Worm (Caenorhabditis elegans): Measurements from ENCODE around the gene F45E1.4.

The F45E1.4 gene

DNA sequence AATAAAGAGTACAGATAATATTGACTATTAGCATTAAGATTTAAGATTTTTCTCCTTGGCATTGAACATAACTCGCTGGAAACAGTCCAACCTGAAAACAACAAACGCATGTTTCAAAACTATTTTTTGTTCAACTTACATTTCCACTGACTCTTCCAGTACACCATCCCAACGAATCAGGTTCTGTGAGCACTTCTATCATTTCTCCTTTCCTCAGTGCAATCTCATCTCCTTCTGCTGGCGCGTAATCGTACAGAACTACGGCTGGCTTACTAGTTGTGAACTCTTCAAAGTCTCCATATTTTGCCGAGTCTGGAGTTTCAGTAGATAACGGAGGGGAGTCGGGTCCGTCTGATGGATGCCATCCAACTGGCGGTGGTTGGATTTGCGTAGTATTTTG, 3.4 kb downstream of the F45E1.4 start:
- TF ChIP-seq nhr-25 (tag; optimal IDR thresholded peaks at IDR 0.05; ENCODE audit: borderline replicate concordance, insufficient read depth) (peak; percentile 60), mep-1 (tag; optimal IDR thresholded peaks at IDR 0.05) (no peak), aha-1 (tag) (peak; percentile 52), T26A8.4 (GFP tag; IDR thresholded peaks at IDR 0.05) (peak; percentile 73), madf-5 (GFP tag; IDR thresholded peaks at IDR 0.05) (no peak), nhr-42 (GFP tag; IDR thresholded peaks at IDR 0.05) (no peak), lim-7 (GFP tag; IDR thresholded peaks at IDR 0.05) (0 out of 2 replicates have a peak, but pooled peaks have one; percentile 46), dmd-6 (GFP tag; IDR thresholded peaks at IDR 0.05) (0 out of 2 replicates have a peak, but pooled peaks have one; percentile 10), ctbp-1 (GFP tag; IDR thresholded peaks at IDR 0.05) (0 out of 2 replicates have a peak, but pooled peaks have one; percentile 13), mdl-1 (tag; optimal IDR thresholded peaks at IDR 0.05) (no peak)

DNA sequence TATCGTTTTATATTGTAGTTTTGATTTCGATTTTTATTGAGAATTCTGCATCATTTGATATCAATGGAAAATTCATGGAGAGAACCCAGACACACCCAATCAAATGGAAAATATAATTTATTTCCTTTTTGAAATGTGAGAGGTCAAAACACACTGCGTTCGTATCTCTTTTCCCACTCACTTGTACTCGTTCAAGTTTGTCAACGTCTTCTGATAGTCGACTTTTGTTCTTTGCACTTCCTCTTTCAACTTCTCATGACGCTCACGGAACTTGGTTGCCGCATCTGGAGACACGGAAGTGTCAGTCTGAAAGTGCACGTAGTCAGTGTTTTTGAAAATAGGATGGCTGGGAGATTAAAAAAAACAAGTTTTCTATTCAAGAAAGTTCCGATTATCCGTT, 4.5 kb downstream of the F45E1.4 start:
- TF ChIP-seq hlh-30 (tag; optimal IDR thresholded peaks at IDR 0.05; ENCODE audit: insufficient read depth) (peak; percentile 20), ceh-32 (tag; optimal IDR thresholded peaks at IDR 0.05; ENCODE audit: poor library complexity) (no peak), mxl-2 (GFP tag; conservative IDR thresholded peaks at IDR 0.05) (no peak), ceh-28 (tag; optimal IDR thresholded peaks at IDR 0.05) (no peak), mxl-3 (GFP tag; optimal IDR thresholded peaks at IDR 0.05) (no peak), dve-1 (tag; optimal IDR thresholded peaks at IDR 0.05; ENCODE audit: insufficient read depth) (no peak), rbr-2 (tag; optimal IDR thresholded peaks at IDR 0.05) (no peak), ceh-20 (GFP tag; IDR thresholded peaks at IDR 0.05) (no peak), lin-29 (GFP tag; IDR thresholded peaks at IDR 0.05) (no peak), ceh-44 (GFP tag; IDR thresholded peaks at IDR 0.05) (no peak), lin-15B (tag; optimal IDR thresholded peaks at IDR 0.05) (no peak), lin-38 (GFP tag; IDR thresholded peaks at IDR 0.05) (no peak), dmd-6 (GFP tag; IDR thresholded peaks at IDR 0.05) (peak; percentile 54; the same call in 1 of the 2 replicates), dmd-9 (GFP tag; IDR thresholded peaks at IDR 0.05) (no peak), Y75B8A.6 (GFP tag; IDR thresholded peaks at IDR 0.05) (no peak), zip-2 (tag; optimal IDR thresholded peaks at IDR 0.05) (no peak), arid-1 (GFP tag; conservative IDR thresholded peaks at IDR 0.05) (no peak), D1046.2 (GFP tag; IDR thresholded peaks at IDR 0.05) (no peak), F10B5.3 (tag; optimal IDR thresholded peaks at IDR 0.05) (no peak), hlh-11 (tag; optimal IDR thresholded peaks at IDR 0.05) (peak; percentile 36), unc-130 (GFP tag; optimal IDR thresholded peaks at IDR 0.05) (no peak), nhr-77 (tag; optimal IDR thresholded peaks at IDR 0.05) (no peak), zfp-3 (GFP tag; conservative IDR thresholded peaks at IDR 0.05) (no peak), F37D6.2 (tag; optimal IDR thresholded peaks at IDR 0.05) (no peak), nhr-111 (GFP tag; optimal IDR thresholded peaks at IDR 0.05) (no peak), daf-12 (tag; optimal IDR thresholded peaks at IDR 0.05) (no peak), unc-62 (GFP tag; optimal IDR thresholded peaks at IDR 0.05 in 1 of 2) (no peak), unc-62 (tag; optimal IDR thresholded peaks at IDR 0.05) (no peak), attf-4 (tag; optimal IDR thresholded peaks at IDR 0.05) (no peak), T20F7.1 (GFP tag; optimal IDR thresholded peaks at IDR 0.05) (no peak), tag-97 (GFP tag; IDR thresholded peaks at IDR 0.05) (no peak), egl-27 (tag; optimal IDR thresholded peaks at IDR 0.05) (no peak), nhr-25 (tag; optimal IDR thresholded peaks at IDR 0.05; ENCODE audit: borderline replicate concordance, insufficient read depth) (peak; percentile 35), lin-13 (GFP tag; optimal IDR thresholded peaks at IDR 0.05) (no peak), nhr-11 (tag; optimal IDR thresholded peaks at IDR 0.05) (no peak), nhr-48 (tag; optimal IDR thresholded peaks at IDR 0.05) (peak; percentile 60), hif-1 (tag; optimal IDR thresholded peaks at IDR 0.05) (no peak), lir-3 (tag; optimal IDR thresholded peaks at IDR 0.05) (no peak), fos-1 (tag; optimal IDR thresholded peaks at IDR 0.05) (no peak), cey-2 (tag; optimal IDR thresholded peaks at IDR 0.05; ENCODE audit: borderline replicate concordance, insufficient read depth) (no peak), zfp-2 (tag; optimal IDR thresholded peaks at IDR 0.05) (no peak), mep-1 (tag; optimal IDR thresholded peaks at IDR 0.05) (peak; percentile 21)
